Fruit fly (Drosophila melanogaster) whole organism, embryonic: ENCODE results near the gene Pgd.

Experiments used
- BEAF-32 ChIP-seq: fragments of 200-800 bp; sonication (Bioruptor generic); optimal IDR thresholded peaks from 3 replicates; lab custom pipeline; 2017; ENCODE audit warnings: missing biosample characterization, missing genetic modification characterization, mild to moderate bottlenecking, moderate library complexity, missing genetic modification reagents
- CG10147 ChIP-seq: fragments of 200-800 bp; sonication (Bioruptor generic); optimal IDR thresholded peaks from 2 replicates; lab custom pipeline; 2019; ENCODE audit warnings: missing biosample characterization, mild to moderate bottlenecking, missing genetic modification characterization, moderate library complexity
- CG10209 ChIP-seq: fragments of 200-800 bp; sonication (Bioruptor generic); optimal IDR thresholded peaks from 3 replicates; lab custom pipeline; 2017; ENCODE audit warnings: missing biosample characterization, mild to moderate bottlenecking, missing genetic modification characterization, missing genetic modification reagents
- CG10654 ChIP-seq: fragments of 200-800 bp; sonication (Bioruptor generic); optimal IDR thresholded peaks from 2 replicates; lab custom pipeline; 2016; ENCODE audit warnings: missing biosample characterization, missing genetic modification characterization
- CG1603 ChIP-seq: fragments of 200-800 bp; sonication (Bioruptor generic); optimal IDR thresholded peaks from 2 replicates; lab custom pipeline; 2019; ENCODE audit warnings: missing biosample characterization, mild to moderate bottlenecking, missing genetic modification characterization, moderate library complexity
- CG1647 ChIP-seq: fragments of 200-800 bp; sonication (Bioruptor generic); optimal IDR thresholded peaks from 3 replicates; lab custom pipeline; 2016; ENCODE audit warnings: missing biosample characterization, missing genetic modification characterization
- CG16813 ChIP-seq: fragments of 200-800 bp; sonication (Bioruptor generic); IDR thresholded peaks from 3 replicates; pipeline ENCODE4 v1.3.6; 2022; ENCODE audit warnings: missing biosample characterization, missing genetic modification characterization; ENCODE audit not compliant: partially characterized antibody
- CG17186 ChIP-seq: fragments of 200-800 bp; sonication (Bioruptor generic); optimal IDR thresholded peaks from 3 replicates; lab custom pipeline; 2017; ENCODE audit warnings: missing biosample characterization, missing genetic modification reagents, missing genetic modification characterization
- CG2129 ChIP-seq: fragments of 200-800 bp; sonication (Bioruptor generic); IDR thresholded peaks from 2 replicates; pipeline ENCODE4 v1.3.6; 2022; ENCODE audit warnings: missing biosample characterization, missing genetic modification characterization; ENCODE audit not compliant: partially characterized antibody
- CG34224 ChIP-seq: fragments of 200-800 bp; sonication (Bioruptor generic); IDR thresholded peaks from 3 replicates; pipeline ENCODE4 v1.3.6; 2022; ENCODE audit warnings: missing biosample characterization, missing genetic modification characterization; ENCODE audit not compliant: partially characterized antibody
- CG42726 ChIP-seq: fragments of 200-800 bp; sonication (Bioruptor generic); IDR thresholded peaks from 2 replicates; pipeline ENCODE4 v1.3.6; 2022; ENCODE audit warnings: missing biosample characterization, missing genetic modification characterization; ENCODE audit not compliant: partially characterized antibody
- CG4707 ChIP-seq: fragments of 200-800 bp; sonication (Bioruptor generic); optimal IDR thresholded peaks from 2 replicates; lab custom pipeline; 2018; ENCODE audit warnings: missing biosample characterization, mild to moderate bottlenecking, missing genetic modification characterization, moderate library complexity
- CG8388 ChIP-seq: fragments of 200-800 bp; sonication (Bioruptor generic); optimal IDR thresholded peaks from 2 replicates; lab custom pipeline; 2019; ENCODE audit warnings: missing biosample characterization, mild to moderate bottlenecking, missing genetic modification characterization, moderate library complexity
- CTCF ChIP-seq: fragments of 200-800 bp; sonication (Bioruptor generic); optimal IDR thresholded peaks from 2 replicates; lab custom pipeline; 2017; ENCODE audit warnings: missing biosample characterization, mild to moderate bottlenecking, missing genetic modification characterization, moderate library complexity
- CoRest ChIP-seq: fragments of 200-800 bp; sonication (Bioruptor generic); optimal IDR thresholded peaks from 3 replicates; lab custom pipeline; 2018; ENCODE audit warnings: missing biosample characterization, mild to moderate bottlenecking, missing genetic modification characterization, moderate library complexity
- CrebB ChIP-seq: fragments of 200-800 bp; sonication (Bioruptor generic); optimal IDR thresholded peaks from 3 replicates; lab custom pipeline; 2018; ENCODE audit warnings: missing biosample characterization, mild to moderate bottlenecking, missing genetic modification characterization
- Dll ChIP-seq: fragments of 200-800 bp; sonication (Bioruptor generic); IDR thresholded peaks from 4 replicates; pipeline ENCODE4 v1.3.6; 2022; ENCODE audit warnings: missing biosample characterization, missing genetic modification characterization; ENCODE audit not compliant: partially characterized antibody
- Dref ChIP-seq: fragments of 200-800 bp; sonication (Bioruptor generic); IDR thresholded peaks from 2 replicates; pipeline ENCODE4 v1.3.6; 2022; ENCODE audit warnings: missing biosample characterization, missing genetic modification characterization
- E2f2 ChIP-seq: fragments of 200-800 bp; sonication (Bioruptor generic); IDR thresholded peaks from 2 replicates; pipeline ENCODE4 v1.3.6; 2022; ENCODE audit warnings: missing biosample characterization, missing genetic modification characterization
- ERR ChIP-seq: fragments of 200-800 bp; sonication (Bioruptor generic); optimal IDR thresholded peaks from 2 replicates; lab custom pipeline; 2016; ENCODE audit warnings: missing biosample characterization, missing genetic modification characterization
- Ets65A ChIP-seq: fragments of 200-800 bp; sonication (Bioruptor generic); peaks from one replicate; lab custom pipeline; 2016; ENCODE audit warnings: missing biosample characterization, missing genetic modification characterization
- GATAe ChIP-seq: fragments of 200-800 bp; sonication (Bioruptor generic); conservative IDR thresholded peaks from 2 replicates; pipeline ENCODE4 v1.3.6; 2022; ENCODE audit warnings: missing biosample characterization, missing genetic modification characterization
- HLH3B ChIP-seq: fragments of 200-800 bp; sonication (Bioruptor generic); IDR thresholded peaks from 2 replicates; pipeline ENCODE4 v1.3.6; 2022; ENCODE audit warnings: missing biosample characterization, missing genetic modification characterization
- Hmr ChIP-seq: fragments of 200-800 bp; sonication (Bioruptor generic); optimal IDR thresholded peaks from 3 replicates; lab custom pipeline; 2017; ENCODE audit warnings: mild to moderate bottlenecking, missing biosample characterization, missing genetic modification reagents, missing genetic modification characterization
- MBD-R2 ChIP-seq: fragments of 200-800 bp; sonication (Bioruptor generic); IDR thresholded peaks from 2 replicates; pipeline ENCODE4 v1.3.6; 2022; ENCODE audit warnings: missing biosample characterization, missing genetic modification characterization
- Myb ChIP-seq: fragments of 200-800 bp; sonication (Bioruptor generic); optimal IDR thresholded peaks from 2 replicates; lab custom pipeline; 2016; ENCODE audit warnings: missing biosample characterization, missing genetic modification characterization
- Nf-YB ChIP-seq: fragments of 200-800 bp; sonication (Bioruptor generic); optimal IDR thresholded peaks from 3 replicates; lab custom pipeline; 2019; ENCODE audit warnings: missing biosample characterization, mild to moderate bottlenecking, missing genetic modification characterization, moderate library complexity
- Nf-YC ChIP-seq: fragments of 200-800 bp; optimal IDR thresholded peaks from 3 replicates; lab custom pipeline; 2019; ENCODE audit warnings: missing biosample characterization, mild to moderate bottlenecking, missing genetic modification characterization, moderate library complexity
- Oli ChIP-seq: fragments of 200-800 bp; sonication (Bioruptor generic); optimal IDR thresholded peaks from 2 replicates; lab custom pipeline; 2018; ENCODE audit warnings: missing biosample characterization, mild to moderate bottlenecking, missing genetic modification characterization, moderate library complexity
- Sry-δ ChIP-seq: fragments of 200-800 bp; sonication (Bioruptor generic); optimal IDR thresholded peaks from 2 replicates; lab custom pipeline; 2016; ENCODE audit warnings: missing biosample characterization, missing genetic modification characterization
- Ssrp ChIP-seq: fragments of 200-800 bp; sonication (Bioruptor generic); optimal IDR thresholded peaks from 2 replicates; lab custom pipeline; 2018; ENCODE audit warnings: missing biosample characterization, mild to moderate bottlenecking, missing genetic modification characterization, moderate library complexity
- amos ChIP-seq: fragments of 200-800 bp; sonication (Bioruptor generic); IDR thresholded peaks from 2 replicates; pipeline ENCODE4 v1.3.6; 2022; ENCODE audit warnings: missing biosample characterization, missing genetic modification characterization; ENCODE audit not compliant: partially characterized antibody
- ap ChIP-seq: fragments of 200-800 bp; sonication (Bioruptor generic); IDR thresholded peaks from 2 replicates; pipeline ENCODE4 v1.3.6; 2022; ENCODE audit warnings: missing biosample characterization, missing genetic modification characterization
- ase ChIP-seq: fragments of 200-800 bp; sonication (Bioruptor generic); IDR thresholded peaks from 3 replicates; pipeline ENCODE4 v1.3.6; 2022; ENCODE audit warnings: missing biosample characterization, missing genetic modification characterization
- bowl ChIP-seq: fragments of 200-800 bp; sonication (Bioruptor generic); IDR thresholded peaks from 2 replicates; pipeline ENCODE4 v1.3.6; 2022; ENCODE audit warnings: missing biosample characterization, missing genetic modification characterization
- dan ChIP-seq: fragments of 200-800 bp; sonication (Bioruptor generic); IDR thresholded peaks from 2 replicates; pipeline ENCODE4 v1.3.6; 2022; ENCODE audit warnings: missing biosample characterization, missing genetic modification characterization
- dm ChIP-seq: fragments of 200-800 bp; sonication (Bioruptor generic); optimal IDR thresholded peaks from 3 replicates; lab custom pipeline; 2016; ENCODE audit warnings: missing biosample characterization, missing genetic modification characterization
- esg ChIP-seq: fragments of 200-800 bp; sonication (Bioruptor generic); conservative IDR thresholded peaks from 2 replicates; pipeline ENCODE4 v1.3.6; 2022; ENCODE audit warnings: missing biosample characterization, missing genetic modification characterization
- eve ChIP-seq, 2 experiments: fragments of >200 bp; optimal IDR thresholded peaks; 2 replicates each; lab custom pipeline; 2017; ENCODE audit warnings: missing biosample characterization in 2 of 2, missing genetic modification characterization in 2 of 2
- hkb ChIP-seq, 2 experiments: fragments of 200-800 bp in 1 of 2; fragments of >200 bp in 1 of 2; sonication (Bioruptor generic) in 1 of 2; IDR thresholded peaks in 1 of 2; optimal IDR thresholded peaks in 1 of 2; 2 replicates each; pipeline versions ENCODE4 v1.3.6 to Lab custom; 2017 to 2022; ENCODE audit warnings: missing biosample characterization in 1 of 2, missing genetic modification characterization in 1 of 2
- jigr1 ChIP-seq: fragments of 200-800 bp; sonication (Bioruptor generic); IDR thresholded peaks from 3 replicates; pipeline ENCODE4 v1.3.6; 2022; ENCODE audit warnings: missing biosample characterization, missing genetic modification characterization
- ken ChIP-seq: fragments of 200-800 bp; sonication (Bioruptor generic); IDR thresholded peaks from 3 replicates; pipeline ENCODE4 v1.3.6; 2022; ENCODE audit warnings: missing biosample characterization, missing genetic modification characterization
- nom ChIP-seq: fragments of 200-800 bp; sonication (Bioruptor generic); optimal IDR thresholded peaks from 2 replicates; lab custom pipeline; 2017; ENCODE audit warnings: missing biosample characterization, missing genetic modification characterization, mild to moderate bottlenecking, moderate library complexity, missing genetic modification reagents
- oc ChIP-seq: fragments of 200-800 bp; sonication (Bioruptor generic); optimal IDR thresholded peaks from 2 replicates; lab custom pipeline; 2018; ENCODE audit warnings: missing biosample characterization, mild to moderate bottlenecking, missing genetic modification characterization, moderate library complexity
- pzg ChIP-seq: fragments of 200-800 bp; sonication (Bioruptor generic); optimal IDR thresholded peaks from 3 replicates; lab custom pipeline; 2018; ENCODE audit warnings: missing biosample characterization, mild to moderate bottlenecking, missing genetic modification characterization, moderate library complexity
- sug ChIP-seq: fragments of 200-800 bp; optimal IDR thresholded peaks from 2 replicates; lab custom pipeline; 2019; ENCODE audit warnings: missing biosample characterization, mild to moderate bottlenecking, missing genetic modification characterization, moderate library complexity
- tna ChIP-seq: fragments of 200-800 bp; sonication (Bioruptor generic); IDR thresholded peaks from 2 replicates; pipeline ENCODE4 v1.3.6; 2022; ENCODE audit warnings: missing biosample characterization, missing genetic modification characterization; ENCODE audit not compliant: partially characterized antibody
- trem ChIP-seq: fragments of 200-800 bp; optimal IDR thresholded peaks from 3 replicates; lab custom pipeline; 2019; ENCODE audit warnings: missing biosample characterization, mild to moderate bottlenecking, missing genetic modification characterization, moderate library complexity
- unpg ChIP-seq: fragments of 200-800 bp; sonication (Bioruptor generic); optimal IDR thresholded peaks from 3 replicates; lab custom pipeline; 2018; ENCODE audit warnings: missing biosample characterization, mild to moderate bottlenecking, missing genetic modification characterization, moderate library complexity
- vvl ChIP-seq: fragments of 200-800 bp; sonication (Bioruptor generic); IDR thresholded peaks from 2 replicates; pipeline ENCODE4 v1.3.6; 2022; ENCODE audit warnings: missing biosample characterization, missing genetic modification characterization

Gene Pgd

dm6 chrX:2170424-2170823, 25.5 kb downstream of the Pgd start (continued):
- TF ChIP-seq CrebB (tag; lab: Kevin White, UChicago) (no peak), pzg (GFP tag; lab: Kevin White, UChicago) (peak; percentile 51), nom (no peak), BEAF-32 (GFP tag; lab: Kevin White, UChicago) (peak; percentile 30), Nf-YB (GFP tag; lab: Kevin White, UChicago) (no peak), Myb (peak; percentile 27), GATAe (no peak), dm (GFP tag; lab: Kevin White, UChicago) (no peak), ERR (GFP tag; lab: Kevin White, UChicago) (no peak), E2f2 (GFP tag; lab: Robert Waterston, UW) (peak; percentile 90), hkb (optimal IDR thresholded peaks at IDR 0.05; lab: Kevin White, UChicago) (peak; percentile 41), hkb (GFP tag; IDR thresholded peaks at IDR 0.05; lab: Robert Waterston, UW) (no peak), MBD-R2 (GFP tag; lab: Robert Waterston, UW) (peak; percentile 24; the same call in 1 of the 2 replicates), jigr1 (no peak), ken (GFP tag; lab: Robert Waterston, UW) (no peak), CG1647 (GFP tag; lab: Kevin White, UChicago) (no peak), Oli (tag; lab: Kevin White, UChicago) (no peak), ap (GFP tag; lab: Robert Waterston, UW) (no peak), CG4707 (no peak), CG10654 (GFP tag; lab: Kevin White, UChicago) (no peak), Ssrp (tag; lab: Kevin White, UChicago) (no peak), CG10147 (GFP tag; lab: Kevin White, UChicago) (no peak), Hmr (GFP tag; lab: Kevin White, UChicago) (no peak), Ets65A (no peak)

dm6 chrX:2172420-2172827, 27.5 kb downstream of the Pgd start, which contains the start of gene ND-B14.5A:
Gene ND-B14.5A, plus strand, starts transcription at chrX:2172526.
- peak; percentile 93 for TF ChIP-seq amos (GFP tag; lab: Robert Waterston, UW)
- TF ChIP-seq nom: peak; percentile 35
- TF ChIP-seq CG16813: peak; percentile 93
- peak; percentile 21 for TF ChIP-seq sug (tag; lab: Kevin White, UChicago)
- TF ChIP-seq CrebB (tag; lab: Kevin White, UChicago): no peak
- TF ChIP-seq CG8388: no peak
- TF ChIP-seq ase (GFP tag; lab: Robert Waterston, UW): no peak
- TF ChIP-seq Nf-YC: peak; percentile 11
- peak; percentile 22; the same call in 1 of the 2 replicates for TF ChIP-seq vvl
- no peak for TF ChIP-seq dan (GFP tag; lab: Robert Waterston, UW)
- no peak for TF ChIP-seq HLH3B (GFP tag; lab: Robert Waterston, UW)
- TF ChIP-seq eve (GFP tag; optimal IDR thresholded peaks at IDR 0.05; lab: Kevin White, UChicago): no peak
- TF ChIP-seq trem (tag; lab: Kevin White, UChicago): peak; percentile 59
- peak; percentile 65 for TF ChIP-seq CG1603 (tag; lab: Kevin White, UChicago)
- TF ChIP-seq CG10209 (GFP tag; lab: Kevin White, UChicago): no peak
- peak; percentile 86 for TF ChIP-seq BEAF-32 (GFP tag; lab: Kevin White, UChicago)
- TF ChIP-seq tna: peak; percentile 98
- peak; percentile 99 for TF ChIP-seq CG34224 (GFP tag; lab: Robert Waterston, UW)
- peak; percentile 83 for TF ChIP-seq CG42726 (GFP tag; lab: Robert Waterston, UW)
- TF ChIP-seq CG2129 (GFP tag; lab: Robert Waterston, UW): peak; percentile 83
- no peak for TF ChIP-seq esg
- TF ChIP-seq Dll (GFP tag; lab: Robert Waterston, UW): peak; percentile 92
- peak; percentile 33 for TF ChIP-seq CoRest
- TF ChIP-seq bowl (GFP tag; lab: Robert Waterston, UW): no peak
- no peak for TF ChIP-seq unpg (GFP tag; lab: Kevin White, UChicago)
- TF ChIP-seq Dref (GFP tag; lab: Robert Waterston, UW): peak; percentile 97
- TF ChIP-seq CG17186 (GFP tag; lab: Kevin White, UChicago): peak; percentile 9
- TF ChIP-seq oc (tag; lab: Kevin White, UChicago): no peak
- peak; percentile 77 for TF ChIP-seq Sry-δ
- TF ChIP-seq CTCF: peak; percentile 5
